Fruit fly (Drosophila melanogaster) whole organism, pupa: ENCODE results near the gene CG42359.

ENCODE experiments used
- CG10348 ChIP-seq: fragments of 200-800 bp; sonication (Bioruptor generic); IDR thresholded peaks from 2 replicates; pipeline ENCODE4 v1.3.6; 2022; ENCODE audit warnings: missing biosample characterization, missing genetic modification characterization
- CG12605 ChIP-seq: fragments of 200-800 bp; sonication (Bioruptor generic); IDR thresholded peaks from 2 replicates; pipeline ENCODE4 v1.3.6; 2022; ENCODE audit warnings: missing biosample characterization, missing genetic modification characterization
- CG13204 ChIP-seq: fragments of 200-800 bp; sonication (Bioruptor generic); optimal IDR thresholded peaks from 2 replicates; lab custom pipeline; 2018; ENCODE audit warnings: missing biosample characterization, mild to moderate bottlenecking, missing genetic modification characterization, moderate library complexity
- CG14655 ChIP-seq: fragments of 200-800 bp; sonication (Bioruptor generic); optimal IDR thresholded peaks from 3 replicates; lab custom pipeline; 2017; ENCODE audit warnings: mild to moderate bottlenecking, missing biosample characterization, missing genetic modification reagents, missing genetic modification characterization
- CG15710 ChIP-seq: fragments of 200-800 bp; sonication (Bioruptor generic); optimal IDR thresholded peaks from 2 replicates; lab custom pipeline; 2018; ENCODE audit warnings: missing biosample characterization, mild to moderate bottlenecking, missing genetic modification characterization, moderate library complexity
- CG17806 ChIP-seq: fragments of 200-800 bp; sonication (Bioruptor generic); optimal IDR thresholded peaks from 2 replicates; lab custom pipeline; 2018; ENCODE audit warnings: missing biosample characterization, mild to moderate bottlenecking, missing genetic modification characterization, moderate library complexity
- CG32121 ChIP-seq: fragments of 200-800 bp; sonication (Bioruptor generic); IDR thresholded peaks from 2 replicates; pipeline ENCODE4 v1.3.6; 2022; ENCODE audit warnings: missing biosample characterization, missing genetic modification characterization
- CG34367 ChIP-seq: fragments of 200-800 bp; sonication (Bioruptor generic); optimal IDR thresholded peaks from 2 replicates; lab custom pipeline; 2018; ENCODE audit warnings: missing biosample characterization, mild to moderate bottlenecking, missing genetic modification characterization
- CG4496 ChIP-seq: fragments of 200-800 bp; sonication (Bioruptor generic); IDR thresholded peaks from 3 replicates; pipeline ENCODE4 v1.3.6; 2022; ENCODE audit warnings: missing biosample characterization, missing genetic modification characterization
- CG8159 ChIP-seq: fragments of 200-800 bp; sonication (Bioruptor generic); optimal IDR thresholded peaks from 3 replicates; lab custom pipeline; 2018; ENCODE audit warnings: missing biosample characterization, mild to moderate bottlenecking, missing genetic modification characterization, moderate library complexity
- CG8301 ChIP-seq: fragments of 200-800 bp; sonication (Bioruptor generic); optimal IDR thresholded peaks from 2 replicates; lab custom pipeline; 2018; ENCODE audit warnings: missing biosample characterization, mild to moderate bottlenecking, missing genetic modification characterization
- CG9948 ChIP-seq: fragments of 200-800 bp; sonication (Bioruptor generic); optimal IDR thresholded peaks from 2 replicates; lab custom pipeline; 2018; ENCODE audit warnings: missing biosample characterization, mild to moderate bottlenecking, missing genetic modification characterization, moderate library complexity
- D1 ChIP-seq: fragments of 200-800 bp; sonication (Bioruptor generic); optimal IDR thresholded peaks from 2 replicates; lab custom pipeline; 2018; ENCODE audit warnings: missing biosample characterization, mild to moderate bottlenecking, missing genetic modification characterization, moderate library complexity
- EcR ChIP-seq: fragments of 200-800 bp; sonication (Bioruptor generic); optimal IDR thresholded peaks from 3 replicates; lab custom pipeline; 2019; ENCODE audit warnings: missing biosample characterization, missing genetic modification characterization, mild to moderate bottlenecking, moderate library complexity, missing genetic modification reagents
- Ets98B ChIP-seq: fragments of 200-800 bp; sonication (Bioruptor generic); IDR thresholded peaks from 2 replicates; pipeline ENCODE4 v1.3.6; 2022; ENCODE audit warnings: missing biosample characterization, missing genetic modification characterization
- Pif1A ChIP-seq: fragments of 200-800 bp; sonication (Bioruptor generic); optimal IDR thresholded peaks from 3 replicates; lab custom pipeline; 2016; ENCODE audit warnings: missing biosample characterization, missing genetic modification characterization
- Pif1B ChIP-seq: fragments of 200-800 bp; sonication (Bioruptor generic); optimal IDR thresholded peaks from 3 replicates; lab custom pipeline; 2016; ENCODE audit warnings: missing biosample characterization, missing genetic modification characterization
- Snoo ChIP-seq: fragments of 200-800 bp; sonication (Bioruptor generic); optimal IDR thresholded peaks from 3 replicates; lab custom pipeline; 2017; ENCODE audit warnings: missing biosample characterization, mild to moderate bottlenecking, missing genetic modification characterization, inconsistent platforms
- fd96Ca ChIP-seq: fragments of 200-800 bp; sonication (Bioruptor generic); IDR thresholded peaks from 3 replicates; pipeline ENCODE4 v1.3.6; 2022; ENCODE audit warnings: missing biosample characterization, missing genetic modification characterization
- gl ChIP-seq: fragments of 200-800 bp; sonication (Bioruptor generic); optimal IDR thresholded peaks from 2 replicates; lab custom pipeline; 2018; ENCODE audit warnings: missing biosample characterization, mild to moderate bottlenecking, missing genetic modification characterization
- rn ChIP-seq: fragments of 200-800 bp; sonication (Bioruptor generic); IDR thresholded peaks from 2 replicates; pipeline ENCODE4 v1.3.6; 2022; ENCODE audit warnings: missing biosample characterization, missing genetic modification characterization

The CG42359 gene

dm6 chr3R:19162135-19162616, at the start of gene CG42359, which contains the start of gene Nsun5:
Gene CG42359 (minus strand): TSS chr3R:19162300.
Gene Nsun5 (minus strand): TSS chr3R:19162300.
- TF ChIP-seq Pif1A (GFP tag; lab: Kevin White, UChicago) (peak; percentile 79), CG12605 (GFP tag; lab: Robert Waterston, UW) (peak; percentile 72), CG13204 (GFP tag; lab: Kevin White, UChicago) (no peak), D1 (tag; lab: Kevin White, UChicago) (peak; percentile 8), CG14655 (GFP tag; lab: Kevin White, UChicago) (no peak), EcR (GFP tag; lab: Kevin White, UChicago) (peak; percentile 24), gl (tag; lab: Kevin White, UChicago) (peak; percentile 51), CG15710 (tag; lab: Kevin White, UChicago) (peak; percentile 70), Snoo (tag; lab: Kevin White, UChicago) (peak; percentile 57), CG8159 (tag; lab: Kevin White, UChicago) (peak; percentile 100), CG4496 (GFP tag; lab: Robert Waterston, UW) (peak; percentile 93), Ets98B (GFP tag; lab: Robert Waterston, UW) (peak; percentile 84), CG17806 (tag; lab: Kevin White, UChicago) (peak; percentile 82), CG9948 (peak; percentile 67), fd96Ca (GFP tag; lab: Robert Waterston, UW) (peak; percentile 54; the same call in 2 of the 3 replicates), CG34367 (peak; percentile 67), CG32121 (GFP tag; lab: Robert Waterston, UW) (peak; percentile 76), Pif1B (peak; percentile 64), CG8301 (tag; lab: Kevin White, UChicago) (peak; percentile 78), rn (GFP tag; lab: Robert Waterston, UW) (0 out of 2 replicates have a peak, but pooled peaks have one; percentile 29), CG10348 (GFP tag; lab: Robert Waterston, UW) (no peak)

dm6 chr3R:19211778-19212177, 49.7 kb upstream of the CG42359 start, which contains the start of gene cry:
Gene cry (plus strand): TSS chr3R:19212154.
- TF ChIP-seq CG17806 (tag; lab: Kevin White, UChicago) (peak; percentile 93), CG8301 (tag; lab: Kevin White, UChicago) (peak; percentile 90), Ets98B (GFP tag; lab: Robert Waterston, UW) (peak; percentile 76), gl (tag; lab: Kevin White, UChicago) (peak; percentile 77), CG9948 (peak; percentile 95), EcR (GFP tag; lab: Kevin White, UChicago) (no peak), CG14655 (GFP tag; lab: Kevin White, UChicago) (peak; percentile 95), Snoo (tag; lab: Kevin White, UChicago) (peak; percentile 76), CG10348 (GFP tag; lab: Robert Waterston, UW) (no peak), D1 (tag; lab: Kevin White, UChicago) (peak; percentile 80), Pif1A (GFP tag; lab: Kevin White, UChicago) (peak; percentile 86), Pif1B (peak; percentile 84), CG15710 (tag; lab: Kevin White, UChicago) (peak; percentile 95), CG4496 (GFP tag; lab: Robert Waterston, UW) (peak; percentile 78), CG32121 (GFP tag; lab: Robert Waterston, UW) (peak; percentile 82; the same call in 1 of the 2 replicates), CG12605 (GFP tag; lab: Robert Waterston, UW) (peak; percentile 65), CG13204 (GFP tag; lab: Kevin White, UChicago) (peak; percentile 88), CG34367 (peak; percentile 91), rn (GFP tag; lab: Robert Waterston, UW) (peak; percentile 53; the same call in 1 of the 2 replicates), fd96Ca (GFP tag; lab: Robert Waterston, UW) (peak; percentile 77), CG8159 (tag; lab: Kevin White, UChicago) (peak; percentile 96)

- TF ChIP-seq CG13204 (GFP tag; lab: Kevin White, UChicago) (no peak), CG14655 (GFP tag; lab: Kevin White, UChicago) (no peak)
These were observed 27.9 kb upstream of the CG42359 start for dm6 chr3R:19190020-19190419.

- no peak for TF ChIP-seq CG10348 (GFP tag; lab: Robert Waterston, UW)
- peak; percentile 81 for TF ChIP-seq Pif1A (GFP tag; lab: Kevin White, UChicago)
- peak; percentile 90 for TF ChIP-seq CG14655 (GFP tag; lab: Kevin White, UChicago)
- peak; percentile 75 for TF ChIP-seq Pif1B
- peak; percentile 90 for TF ChIP-seq CG17806 (tag; lab: Kevin White, UChicago)
- peak; percentile 87 for TF ChIP-seq CG8301 (tag; lab: Kevin White, UChicago)
- peak; percentile 85 for TF ChIP-seq CG34367
- TF ChIP-seq gl (tag; lab: Kevin White, UChicago): peak; percentile 5
- no peak for TF ChIP-seq Ets98B (GFP tag; lab: Robert Waterston, UW)
- TF ChIP-seq CG9948: peak; percentile 87
- peak; percentile 25 for TF ChIP-seq Snoo (tag; lab: Kevin White, UChicago)
- TF ChIP-seq CG32121 (GFP tag; lab: Robert Waterston, UW): no peak
- no peak for TF ChIP-seq rn (GFP tag; lab: Robert Waterston, UW)
- peak; percentile 90 for TF ChIP-seq CG8159 (tag; lab: Kevin White, UChicago)
- TF ChIP-seq EcR (GFP tag; lab: Kevin White, UChicago): no peak
- no peak for TF ChIP-seq fd96Ca (GFP tag; lab: Robert Waterston, UW)
- TF ChIP-seq CG15710 (tag; lab: Kevin White, UChicago): peak; percentile 85
- TF ChIP-seq CG4496 (GFP tag; lab: Robert Waterston, UW): 0 out of 3 replicates have a peak, but pooled peaks have one; percentile 24
- TF ChIP-seq D1 (tag; lab: Kevin White, UChicago): peak; percentile 63
- TF ChIP-seq CG12605 (GFP tag; lab: Robert Waterston, UW): no peak
- TF ChIP-seq CG13204 (GFP tag; lab: Kevin White, UChicago): peak; percentile 62
These were observed 25.6 kb upstream of the CG42359 start for dm6 chr3R:19187717-19188149.

- TF ChIP-seq CG10348 (GFP tag; lab: Robert Waterston, UW) (no peak), CG12605 (GFP tag; lab: Robert Waterston, UW) (no peak), CG32121 (GFP tag; lab: Robert Waterston, UW) (no peak), D1 (tag; lab: Kevin White, UChicago) (no peak), CG8159 (tag; lab: Kevin White, UChicago) (no peak), Snoo (tag; lab: Kevin White, UChicago) (no peak), gl (tag; lab: Kevin White, UChicago) (no peak)
- TF ChIP-seq, all 21 proteins: peak for 0
These were observed 20.7 kb upstream of the CG42359 start for dm6 chr3R:19182848-19183247.
